Worm (Caenorhabditis elegans): ENCODE results near the gene srd-66.
A peak's percentile ranks its signal among the peaks of the same experiment; 100 is the strongest.

Gene srd-66

DNA sequence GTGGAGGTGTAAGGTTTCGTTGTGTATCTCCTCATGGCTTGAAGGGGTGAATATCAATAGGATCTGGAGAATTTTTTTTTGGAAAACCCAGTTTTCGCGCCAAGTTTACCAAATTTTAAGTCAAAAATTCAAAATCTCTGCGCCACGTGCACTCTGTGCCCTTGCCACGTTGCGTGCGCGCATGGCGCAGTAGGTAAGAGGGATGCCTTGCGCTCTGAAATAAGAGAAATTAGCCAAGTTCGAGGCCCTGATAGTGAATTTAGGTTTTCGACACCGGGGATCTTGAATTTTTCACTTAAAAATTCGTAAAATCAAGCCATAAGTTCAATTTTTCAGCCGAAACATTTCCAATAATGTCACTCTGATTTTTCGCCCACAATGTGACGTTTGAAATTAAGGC lies 980 bp downstream of the srd-66 start:
- TF ChIP-seq madf-10 (tag; optimal IDR thresholded peaks at IDR 0.05) (no peak), F57C9.4 (tag; optimal IDR thresholded peaks at IDR 0.05) (no peak), snpc-1.3 (tag; optimal IDR thresholded peaks at IDR 0.05; ENCODE audit: insufficient read depth) (no peak), tbp1 (GFP tag; optimal IDR thresholded peaks at IDR 0.05) (peak; percentile 81), rpc-1 (optimal IDR thresholded peaks at IDR 0.05) (peak; percentile 36), rpc-1 (tag; optimal IDR thresholded peaks at IDR 0.05) (peak; percentile 72), ztf-25 (GFP tag; IDR thresholded peaks at IDR 0.05) (0 out of 2 replicates have a peak, but pooled peaks have one; percentile 69)

DNA sequence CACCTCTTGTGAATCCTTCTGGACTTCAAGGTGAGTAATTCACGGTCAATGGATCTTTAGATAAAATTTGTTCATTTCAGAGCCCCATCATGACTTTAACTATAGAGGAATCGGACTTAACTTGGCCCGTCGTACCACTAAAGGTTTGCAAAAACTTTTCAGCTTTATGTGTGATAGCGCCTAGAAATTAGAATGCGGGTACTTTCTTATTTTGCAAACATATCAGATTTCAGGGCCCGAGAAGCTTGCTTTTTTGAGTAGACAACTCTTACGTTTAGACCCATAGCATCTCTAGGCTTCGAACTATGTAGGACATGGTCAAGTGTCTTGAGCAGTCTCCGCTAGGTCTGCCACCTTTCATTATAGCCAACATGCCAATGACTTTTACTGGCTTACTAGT lies 5.0 kb downstream of the srd-66 start:
- no peak for TF ChIP-seq lin-35 (GFP tag; optimal IDR thresholded peaks at IDR 0.05)
- TF ChIP-seq B0261.1 (tag; optimal IDR thresholded peaks at IDR 0.05): no peak
- TF ChIP-seq xnd-1 (tag; optimal IDR thresholded peaks at IDR 0.05): no peak
- no peak for TF ChIP-seq chd-7 (tag; optimal IDR thresholded peaks at IDR 0.05)
- TF ChIP-seq somi-1 (GFP tag; optimal IDR thresholded peaks at IDR 0.05): no peak
- TF ChIP-seq rpc-1 (optimal IDR thresholded peaks at IDR 0.05): no peak
- TF ChIP-seq rpc-1 (tag; optimal IDR thresholded peaks at IDR 0.05): no peak
- TF ChIP-seq tbx-9 (tag; optimal IDR thresholded peaks at IDR 0.05; ENCODE audit: borderline replicate concordance): no peak
- TF ChIP-seq hsf-1 (GFP tag; IDR thresholded peaks at IDR 0.05): no peak

DNA sequence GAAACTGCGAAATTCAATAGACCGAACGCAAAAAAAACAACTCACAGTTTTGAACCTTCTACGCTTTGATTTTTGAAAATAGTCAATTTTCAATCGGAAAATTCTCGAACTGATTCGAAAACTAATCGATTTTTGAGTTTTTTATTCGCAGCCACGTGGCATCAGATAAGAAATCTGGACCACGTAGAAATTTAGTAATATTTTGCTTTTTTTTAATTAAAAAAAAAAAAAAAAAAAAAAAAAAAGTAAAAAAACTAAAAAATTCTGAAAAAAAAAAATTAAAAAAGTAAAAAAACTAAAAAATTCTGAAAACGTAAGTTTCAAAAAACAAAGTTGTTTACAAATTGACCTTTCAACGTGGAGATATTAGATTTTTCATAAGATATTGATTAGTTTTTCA lies 5.8 kb downstream of the srd-66 start, which contains the start of gene R155.3:
TSS of gene R155.3 (minus strand) at position 101 of the 400 bp plus-strand sequence.
- TF ChIP-seq ztf-3 (GFP tag; optimal IDR thresholded peaks at IDR 0.05) (no peak), rpc-1 (optimal IDR thresholded peaks at IDR 0.05) (no peak), rpc-1 (tag; optimal IDR thresholded peaks at IDR 0.05) (no peak), ceh-91 (GFP tag; IDR thresholded peaks at IDR 0.05) (no peak), F37B4.10 (GFP tag; IDR thresholded peaks at IDR 0.05) (no peak), Y53F4B.3 (GFP tag; IDR thresholded peaks at IDR 0.05) (no peak), attf-3 (GFP tag; conservative IDR thresholded peaks at IDR 0.05) (no peak), ztf-26 (tag; optimal IDR thresholded peaks at IDR 0.05) (no peak)

DNA sequence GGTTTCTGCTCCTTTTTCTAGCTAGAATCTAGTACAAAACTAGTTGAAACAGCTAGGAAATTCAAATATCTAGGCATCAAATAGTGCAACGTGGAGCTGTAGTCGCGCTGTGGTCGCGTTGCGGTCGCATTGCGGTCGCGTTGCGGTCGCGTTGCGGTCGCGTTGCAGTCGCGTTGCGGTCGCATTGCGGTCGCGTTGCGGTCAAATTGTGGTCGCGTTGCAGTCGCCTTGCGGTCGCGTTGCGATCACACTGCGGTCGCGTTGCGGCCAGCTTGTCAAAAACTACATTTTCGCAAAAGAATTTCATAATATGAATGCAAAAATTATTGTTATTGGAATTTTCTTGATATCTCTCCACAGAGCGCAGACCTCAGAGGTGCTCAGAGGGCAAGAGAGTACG lies 6.5 kb downstream of the srd-66 start:
- TF ChIP-seq zfh-2 (GFP tag; conservative IDR thresholded peaks at IDR 0.05) (peak; percentile 82), sea-2 (GFP tag; IDR thresholded peaks at IDR 0.05) (0 out of 2 replicates have a peak, but pooled peaks have one; percentile 17), hsf-1 (GFP tag; IDR thresholded peaks at IDR 0.05) (no peak)

DNA sequence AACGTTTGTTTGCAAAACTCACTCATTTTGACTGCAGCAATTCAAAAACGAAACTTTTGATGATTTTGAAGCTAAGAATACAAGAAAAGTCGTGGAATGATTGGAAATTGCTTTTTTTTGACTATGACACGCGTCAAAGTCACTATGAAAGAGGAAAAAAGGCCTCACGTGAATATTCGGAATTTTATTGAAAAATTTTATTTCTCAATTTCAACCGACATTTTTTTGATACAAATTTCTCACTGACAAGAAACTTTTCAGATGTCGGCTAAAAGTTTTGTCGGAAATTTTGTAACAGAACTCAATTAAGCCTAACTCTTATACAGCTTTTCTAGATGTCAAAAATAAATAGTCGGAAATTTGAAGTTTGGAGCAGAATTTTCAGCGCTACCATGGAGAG lies 12.0 kb downstream of the srd-66 start, which contains the start of gene R155.5:
TSS of gene R155.5 (minus strand) at position 101 of the 400 bp plus-strand sequence.
- TF ChIP-seq aptf-3 (GFP tag; IDR thresholded peaks at IDR 0.05) (no peak), unc-130 (GFP tag; optimal IDR thresholded peaks at IDR 0.05) (no peak), somi-1 (GFP tag; optimal IDR thresholded peaks at IDR 0.05) (no peak), dpl-1 (GFP tag; optimal IDR thresholded peaks at IDR 0.05) (no peak), B0261.1 (tag; optimal IDR thresholded peaks at IDR 0.05) (no peak), ztf-25 (GFP tag; IDR thresholded peaks at IDR 0.05) (no peak), ceh-91 (GFP tag; IDR thresholded peaks at IDR 0.05) (no peak), F39B2.1 (GFP tag; IDR thresholded peaks at IDR 0.05) (no peak), nhr-80 (tag; optimal IDR thresholded peaks at IDR 0.05) (no peak), lin-26 (GFP tag; IDR thresholded peaks at IDR 0.05) (no peak), ceh-40 (GFP tag; IDR thresholded peaks at IDR 0.05) (no peak), efl-1 (GFP tag; optimal IDR thresholded peaks at IDR 0.05) (no peak), nfya-1 (tag; optimal IDR thresholded peaks at IDR 0.05; ENCODE audit: borderline replicate concordance, insufficient read depth) (no peak), fkh-3 (tag; optimal IDR thresholded peaks at IDR 0.05) (no peak), lin-40 (tag; optimal IDR thresholded peaks at IDR 0.05) (no peak), snpc-1.3 (tag; optimal IDR thresholded peaks at IDR 0.05; ENCODE audit: insufficient read depth) (no peak), F55B11.4 (tag; optimal IDR thresholded peaks at IDR 0.05; ENCODE audit: borderline replicate concordance, insufficient read depth) (no peak), ceh-100 (GFP tag; IDR thresholded peaks at IDR 0.05) (no peak)
